Fruit fly (Drosophila melanogaster) whole organism, pupa: Measurements from ENCODE around the gene Agpat2.

Experiments
- CG10348 ChIP-seq: fragments of 200-800 bp; sonication (Bioruptor generic); IDR thresholded peaks from 2 replicates; pipeline ENCODE4 v1.3.6; 2022; ENCODE audit warnings: missing biosample characterization, missing genetic modification characterization
- CG12605 ChIP-seq: fragments of 200-800 bp; sonication (Bioruptor generic); IDR thresholded peaks from 2 replicates; pipeline ENCODE4 v1.3.6; 2022; ENCODE audit warnings: missing biosample characterization, missing genetic modification characterization
- CG34367 ChIP-seq: fragments of 200-800 bp; sonication (Bioruptor generic); optimal IDR thresholded peaks from 2 replicates; lab custom pipeline; 2018; ENCODE audit warnings: missing biosample characterization, mild to moderate bottlenecking, missing genetic modification characterization
- CG8159 ChIP-seq: fragments of 200-800 bp; sonication (Bioruptor generic); optimal IDR thresholded peaks from 3 replicates; lab custom pipeline; 2018; ENCODE audit warnings: missing biosample characterization, mild to moderate bottlenecking, missing genetic modification characterization, moderate library complexity
- CG8301 ChIP-seq: fragments of 200-800 bp; sonication (Bioruptor generic); optimal IDR thresholded peaks from 2 replicates; lab custom pipeline; 2018; ENCODE audit warnings: missing biosample characterization, mild to moderate bottlenecking, missing genetic modification characterization
- D1 ChIP-seq: fragments of 200-800 bp; sonication (Bioruptor generic); optimal IDR thresholded peaks from 2 replicates; lab custom pipeline; 2018; ENCODE audit warnings: missing biosample characterization, mild to moderate bottlenecking, missing genetic modification characterization, moderate library complexity
- EcR ChIP-seq: fragments of 200-800 bp; sonication (Bioruptor generic); optimal IDR thresholded peaks from 3 replicates; lab custom pipeline; 2019; ENCODE audit warnings: missing biosample characterization, missing genetic modification characterization, mild to moderate bottlenecking, moderate library complexity, missing genetic modification reagents
- Ets98B ChIP-seq: fragments of 200-800 bp; sonication (Bioruptor generic); IDR thresholded peaks from 2 replicates; pipeline ENCODE4 v1.3.6; 2022; ENCODE audit warnings: missing biosample characterization, missing genetic modification characterization
- Pif1A ChIP-seq: fragments of 200-800 bp; sonication (Bioruptor generic); optimal IDR thresholded peaks from 3 replicates; lab custom pipeline; 2016; ENCODE audit warnings: missing biosample characterization, missing genetic modification characterization
- gl ChIP-seq: fragments of 200-800 bp; sonication (Bioruptor generic); optimal IDR thresholded peaks from 2 replicates; lab custom pipeline; 2018; ENCODE audit warnings: missing biosample characterization, mild to moderate bottlenecking, missing genetic modification characterization

dm6 chr2L:8485562-8485961 lies 21.8 kb upstream of the Agpat2 start:
- TF ChIP-seq CG12605 (no peak; the same call in 1 of the 2 replicates), CG8159 (tag; lab: Kevin White, UChicago) (no peak), EcR (no peak), Pif1A (GFP tag; lab: Kevin White, UChicago) (no peak), Ets98B (GFP tag; lab: Robert Waterston, UW) (peak; percentile 11; the same call in 1 of the 2 replicates), CG34367 (tag; lab: Kevin White, UChicago) (no peak), gl (no peak), CG10348 (no peak), D1 (tag; lab: Kevin White, UChicago) (no peak), CG8301 (tag; lab: Kevin White, UChicago) (no peak)
